Fruit fly (Drosophila melanogaster) whole organism, prepupa: ENCODE data around the gene esg.

ENCODE experiments used
- CG11902 ChIP-seq: fragments of 200-800 bp; sonication (Bioruptor generic); optimal IDR thresholded peaks from 3 replicates; lab custom pipeline; 2016; ENCODE audit warnings: missing biosample characterization, missing genetic modification characterization
- CG1621 ChIP-seq: fragments of 200-800 bp; sonication (Bioruptor generic); optimal IDR thresholded peaks from 3 replicates; lab custom pipeline; 2018; ENCODE audit warnings: missing biosample characterization, mild to moderate bottlenecking, missing genetic modification characterization
- CG31627 ChIP-seq: fragments of 200-800 bp; sonication (Bioruptor generic); optimal IDR thresholded peaks from 3 replicates; lab custom pipeline; 2016; ENCODE audit warnings: missing biosample characterization, missing genetic modification characterization
- CG8632 ChIP-seq: fragments of 200-800 bp; sonication (Bioruptor generic); optimal IDR thresholded peaks from 3 replicates; lab custom pipeline; 2016; ENCODE audit warnings: missing biosample characterization, missing genetic modification characterization
- Hr38 ChIP-seq: sonication (Bioruptor generic); optimal IDR thresholded peaks from 2 replicates; lab custom pipeline; 2016; ENCODE audit warnings: missing biosample characterization, missing genetic modification characterization
- Sox102F ChIP-seq: fragments of 200-800 bp; sonication (Bioruptor generic); optimal IDR thresholded peaks from 2 replicates; lab custom pipeline; 2016; ENCODE audit warnings: missing biosample characterization, mild to moderate bottlenecking, missing genetic modification characterization
- Sox14 ChIP-seq: fragments of 200-800 bp; sonication (Bioruptor generic); optimal IDR thresholded peaks from 3 replicates; lab custom pipeline; 2016; ENCODE audit warnings: missing biosample characterization, missing genetic modification characterization
- eg ChIP-seq: fragments of 200-800 bp; sonication (Bioruptor generic); IDR thresholded peaks from 3 replicates; pipeline ENCODE4 v1.3.6; 2022; ENCODE audit warnings: missing biosample characterization, missing genetic modification characterization
- esn ChIP-seq: fragments of 200-800 bp; sonication (Bioruptor generic); optimal IDR thresholded peaks from 2 replicates; lab custom pipeline; 2016; ENCODE audit warnings: missing biosample characterization, mild to moderate bottlenecking, missing genetic modification characterization, moderate library complexity
- fd85E ChIP-seq: fragments of 200-800 bp; sonication (Bioruptor generic); optimal IDR thresholded peaks from 3 replicates; lab custom pipeline; 2016; ENCODE audit warnings: missing biosample characterization, missing genetic modification characterization
- lz ChIP-seq: fragments of 200-800 bp; sonication (Bioruptor generic); optimal IDR thresholded peaks from 3 replicates; lab custom pipeline; 2016; ENCODE audit warnings: missing biosample characterization, missing genetic modification characterization
- topi ChIP-seq: fragments of 200-800 bp; sonication (Bioruptor generic); optimal IDR thresholded peaks from 3 replicates; lab custom pipeline; 2016; ENCODE audit warnings: missing biosample characterization, missing genetic modification characterization

dm6 chr2L:15343367-15343893 is 9.8 kb downstream of the esg start:
- no peak for TF ChIP-seq CG1621
- TF ChIP-seq esn (GFP tag; lab: Kevin White, UChicago) = no peak
- no peak for TF ChIP-seq lz
- no peak for TF ChIP-seq CG11902 (GFP tag; lab: Kevin White, UChicago)
- no peak for TF ChIP-seq Sox102F (GFP tag; lab: Kevin White, UChicago)
- TF ChIP-seq CG31627 = no peak
- TF ChIP-seq topi (GFP tag; lab: Kevin White, UChicago) = no peak
- no peak for TF ChIP-seq Sox14 (GFP tag; lab: Kevin White, UChicago)
- no peak for TF ChIP-seq fd85E (GFP tag; lab: Kevin White, UChicago)
- TF ChIP-seq CG8632 = no peak
- no peak for TF ChIP-seq Hr38 (GFP tag; lab: Kevin White, UChicago)
- TF ChIP-seq eg (GFP tag; lab: Robert Waterston, UW) = no peak
